Fruit fly (Drosophila melanogaster) ovary, adult (tissue): Measurements from ENCODE around the gene CG5056.

ENCODE experiments used
- CG17801 ChIP-seq: fragments of 200-800 bp; optimal IDR thresholded peaks from 2 replicates; lab custom pipeline; 2019; ENCODE audit warnings: missing biosample characterization, mild to moderate bottlenecking, missing genetic modification characterization, moderate library complexity; ENCODE audit not compliant: partially characterized antibody

CG5056 gene

DNA sequence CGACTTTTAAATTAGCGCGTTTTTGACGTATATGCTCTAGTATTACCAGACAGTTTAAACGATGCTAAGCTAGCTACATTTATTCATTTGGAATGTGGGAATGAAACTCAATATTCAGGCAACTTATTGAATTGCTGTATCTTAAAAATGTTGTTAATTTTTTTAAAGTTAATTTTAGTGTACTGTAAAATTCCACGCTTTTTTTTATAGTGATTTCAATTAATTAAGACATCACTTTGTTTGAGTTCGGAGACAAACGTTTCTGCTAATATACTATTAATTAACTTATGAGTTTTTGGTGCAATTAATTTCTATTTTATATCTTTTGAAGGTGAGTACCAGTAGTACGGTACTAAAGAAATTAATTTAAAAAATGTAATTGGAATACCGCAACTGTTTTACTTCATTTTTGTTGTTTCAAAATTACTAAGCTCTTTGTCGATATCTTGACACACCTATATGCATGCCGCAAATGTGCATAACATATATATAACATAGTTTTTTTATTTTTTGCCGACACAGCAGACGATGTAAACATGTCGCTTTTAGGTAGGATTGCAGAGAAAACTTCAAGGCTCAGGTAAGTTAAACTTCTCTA lies 19.8 kb downstream of the CG5056 start, which contains the start of the genes Cdk1 and mRpS7:
Cdk1 (minus strand) TSS at position 55 of the 598 bp plus-strand sequence.
mRpS7 (plus strand) TSS at position 455 of the 598 bp plus-strand sequence.
- peak; percentile 36 for TF ChIP-seq CG17801

DNA sequence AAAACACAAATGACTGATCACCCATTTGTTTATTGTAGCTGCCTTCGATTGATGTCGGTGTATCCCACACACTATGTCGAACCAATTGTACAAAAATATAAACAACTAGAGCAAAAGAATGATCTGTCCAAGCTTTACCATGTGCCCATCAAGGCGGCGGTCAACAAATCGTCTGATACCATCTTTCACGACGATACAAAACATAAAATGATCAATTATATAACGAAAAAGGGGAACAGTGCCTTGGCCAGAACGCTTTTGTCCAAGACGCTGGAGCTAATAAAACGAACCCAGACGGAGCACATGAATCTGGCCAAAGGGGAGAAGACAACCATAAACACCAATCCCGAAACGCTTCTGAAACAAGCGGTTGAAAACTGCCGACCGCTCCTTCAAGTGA lies 20.3 kb downstream of the CG5056 start:
- no peak for TF ChIP-seq CG17801

DNA sequence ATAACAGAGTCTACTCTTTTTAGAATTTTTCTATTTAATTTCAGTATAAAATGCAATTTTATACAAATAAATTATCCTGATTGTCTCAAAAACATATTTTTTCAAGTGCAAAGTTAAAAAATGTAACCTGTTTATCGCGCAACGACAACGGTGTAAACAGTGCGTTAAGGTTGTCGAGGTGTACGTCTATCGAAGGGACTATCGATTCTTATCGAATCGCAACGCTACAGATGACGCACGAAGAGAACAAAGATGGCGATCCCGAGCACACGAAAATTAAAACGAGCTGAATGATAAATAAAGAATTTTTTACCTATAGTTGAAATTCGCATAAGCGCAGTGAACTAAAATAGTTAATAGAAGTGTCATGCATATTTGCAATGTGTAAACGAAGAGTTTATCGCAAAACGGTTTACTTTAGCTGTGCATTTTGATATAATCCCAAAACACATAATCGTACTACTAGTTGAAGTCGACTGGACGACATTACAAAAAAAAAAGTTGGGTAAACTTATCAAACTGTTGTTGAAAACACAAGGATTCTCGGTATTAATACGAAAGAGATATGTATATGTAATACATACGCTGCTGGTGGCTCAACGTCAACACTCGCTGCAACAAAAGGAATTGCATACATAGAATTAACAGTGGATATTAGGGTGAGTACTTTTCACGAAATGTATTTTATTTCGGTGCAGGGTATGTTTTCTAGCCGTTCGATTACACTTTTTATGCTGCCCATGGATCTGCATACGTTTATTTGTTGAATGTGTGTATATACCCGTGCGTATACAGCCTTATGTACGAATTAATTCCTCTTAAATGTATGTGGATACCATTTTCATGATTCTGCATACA lies 21.6 kb downstream of the CG5056 start, which contains the start of gene da:
da (plus strand) TSS at position 237 of the 858 bp plus-strand sequence.
- TF ChIP-seq CG17801 = peak; percentile 41

DNA sequence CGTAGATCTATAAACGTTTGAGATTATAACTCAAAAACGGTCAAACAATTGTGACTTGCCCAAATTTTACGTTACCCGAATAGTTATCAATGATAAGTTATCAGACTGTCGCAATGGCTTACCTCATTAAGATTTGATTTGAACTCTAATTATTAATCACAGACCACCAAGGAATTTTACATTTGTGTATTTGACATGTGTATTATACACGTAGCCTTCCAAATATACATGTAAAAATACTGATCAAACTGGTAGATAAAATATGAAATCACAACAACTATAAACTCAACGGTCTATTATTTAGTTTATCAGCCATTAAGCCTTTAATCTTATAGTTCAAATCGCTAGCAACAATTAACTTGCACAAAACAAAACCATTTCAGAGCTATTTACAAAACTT lies 27.0 kb downstream of the CG5056 start:
- TF ChIP-seq CG17801 = no peak

DNA sequence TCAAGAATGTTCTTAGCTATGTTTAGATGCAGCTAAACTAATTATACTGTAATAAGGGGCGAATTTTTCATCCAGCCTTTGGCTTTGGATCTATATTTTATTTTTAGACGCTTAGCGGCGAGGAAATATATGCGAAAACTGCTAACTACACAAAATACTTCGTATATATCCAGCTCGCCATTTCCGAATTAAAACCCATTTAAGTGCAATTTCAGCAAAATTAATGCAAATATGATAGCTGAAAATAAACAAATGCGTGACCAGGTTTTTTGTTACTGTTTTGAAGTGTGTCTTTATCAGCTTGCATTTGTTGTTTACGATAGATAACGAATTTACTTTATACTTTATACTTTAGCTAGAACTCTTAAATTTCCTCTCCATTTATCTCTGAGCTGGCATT lies 28.5 kb downstream of the CG5056 start:
- TF ChIP-seq CG17801 = peak; percentile 8

DNA sequence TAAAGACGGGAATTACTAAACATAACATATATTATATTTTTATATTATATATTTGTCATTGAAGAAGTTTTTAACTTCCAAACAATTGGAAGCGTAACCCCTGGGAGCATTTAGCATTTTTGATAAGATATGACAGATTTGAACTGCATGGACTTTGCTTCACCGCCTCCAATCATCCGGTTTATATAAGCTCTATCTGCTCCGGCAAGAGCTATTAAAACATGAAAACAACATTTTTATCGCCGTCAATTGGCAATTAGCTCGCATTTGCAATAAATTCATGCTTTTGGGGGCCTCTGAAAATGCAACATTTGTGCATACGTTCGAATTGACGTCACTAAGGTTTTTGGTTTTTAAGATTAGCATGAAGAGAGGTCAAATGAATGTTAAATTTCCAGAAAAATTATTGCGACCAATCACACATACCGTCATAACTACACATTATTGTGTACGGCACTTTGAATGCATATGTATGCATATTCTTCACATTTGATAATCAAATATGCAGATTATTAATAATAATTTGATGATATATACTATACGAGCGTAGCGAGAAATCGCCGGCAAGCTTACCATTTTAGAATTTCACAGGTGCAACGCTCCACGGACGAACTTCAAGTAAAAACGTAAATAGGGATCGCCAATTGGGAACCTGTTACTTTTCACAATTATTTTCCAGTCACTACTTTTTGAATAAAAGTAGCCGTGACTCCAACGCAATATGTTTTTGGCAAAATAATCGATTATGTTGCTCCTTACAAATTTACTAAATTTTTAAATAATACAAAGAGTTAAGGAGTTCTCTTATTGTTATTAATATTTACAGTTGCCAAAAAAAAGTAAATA lies 29.4 kb downstream of the CG5056 start, which contains the start of gene Mdh1:
Mdh1 (minus strand) TSS at position 691 of the 846 bp plus-strand sequence.
- no peak for TF ChIP-seq CG17801

DNA sequence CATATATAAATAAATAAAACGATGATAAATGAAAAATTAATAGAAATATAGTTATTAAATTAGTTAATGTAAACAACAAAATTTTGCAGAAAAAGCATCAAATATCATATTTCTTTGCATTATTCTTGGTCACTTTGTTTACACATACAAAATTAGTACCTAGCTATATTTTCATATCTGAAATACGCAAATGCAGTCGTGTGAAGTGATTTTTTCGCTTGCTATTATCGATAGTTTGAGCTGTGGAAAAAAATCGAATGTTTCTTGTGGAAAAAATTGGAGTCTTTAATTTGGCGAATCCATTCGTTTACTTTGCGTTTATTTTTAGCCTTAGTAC lies 30.0 kb downstream of the CG5056 start, which contains the start of gene Cnot4:
Cnot4 (plus strand) TSS at position 229 of the 337 bp plus-strand sequence.
- TF ChIP-seq CG17801 = peak; percentile 4

DNA sequence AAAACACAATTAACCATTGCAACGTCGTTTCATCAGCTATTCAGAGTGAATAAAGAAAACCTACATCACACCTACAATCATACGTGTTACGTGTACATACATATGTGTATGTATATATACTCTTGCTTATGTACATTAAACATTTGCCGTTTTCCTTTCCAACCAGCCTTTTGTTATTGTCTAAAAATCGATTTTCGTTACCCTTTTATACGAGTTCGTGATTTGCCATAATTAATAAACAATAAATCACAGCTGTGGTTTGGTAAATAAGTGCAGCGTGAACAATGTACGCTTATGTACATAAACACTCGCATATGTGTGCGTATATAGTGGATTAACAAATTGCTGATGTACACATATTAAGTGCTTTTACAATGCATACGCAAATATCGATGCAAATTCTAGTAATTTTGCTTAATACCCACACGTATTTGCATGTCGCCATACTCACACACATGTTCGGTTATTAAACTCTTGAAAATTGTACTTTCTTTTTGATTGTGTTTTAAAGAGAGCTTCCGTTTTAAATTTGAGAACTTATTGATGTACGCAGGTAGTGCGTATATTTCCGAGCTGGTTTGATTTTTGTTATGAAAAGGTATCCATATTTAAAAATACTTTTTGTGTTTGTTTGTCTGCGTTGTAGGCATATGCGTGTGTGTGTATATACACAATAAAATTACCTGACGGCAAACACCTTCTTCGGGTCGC lies 30.5 kb downstream of the CG5056 start:
- no peak for TF ChIP-seq CG17801

DNA sequence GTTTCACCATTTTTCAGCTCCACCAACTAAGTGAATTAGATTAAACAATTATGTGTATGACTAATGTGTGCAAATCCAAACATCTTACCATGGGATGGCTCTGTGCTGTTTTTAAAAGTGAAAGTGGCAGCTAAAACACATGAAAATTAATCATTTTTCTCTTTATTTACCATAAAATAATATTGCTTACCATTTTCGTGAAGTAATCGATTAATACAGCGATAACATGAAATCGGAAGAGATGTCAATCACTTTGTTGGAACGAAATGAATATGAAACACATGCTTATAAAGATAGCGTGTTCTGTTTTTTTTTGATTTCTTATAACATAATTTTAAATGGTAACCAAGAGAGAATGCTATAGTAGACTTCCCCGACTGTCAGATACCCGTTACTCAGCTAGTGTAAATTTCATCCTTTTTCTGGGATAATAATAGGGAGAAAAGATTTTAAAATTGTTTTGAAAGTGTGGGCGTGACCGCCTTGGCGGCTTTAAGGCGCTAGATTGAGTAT lies 37.4 kb downstream of the CG5056 start:
- no peak for TF ChIP-seq CG17801

DNA sequence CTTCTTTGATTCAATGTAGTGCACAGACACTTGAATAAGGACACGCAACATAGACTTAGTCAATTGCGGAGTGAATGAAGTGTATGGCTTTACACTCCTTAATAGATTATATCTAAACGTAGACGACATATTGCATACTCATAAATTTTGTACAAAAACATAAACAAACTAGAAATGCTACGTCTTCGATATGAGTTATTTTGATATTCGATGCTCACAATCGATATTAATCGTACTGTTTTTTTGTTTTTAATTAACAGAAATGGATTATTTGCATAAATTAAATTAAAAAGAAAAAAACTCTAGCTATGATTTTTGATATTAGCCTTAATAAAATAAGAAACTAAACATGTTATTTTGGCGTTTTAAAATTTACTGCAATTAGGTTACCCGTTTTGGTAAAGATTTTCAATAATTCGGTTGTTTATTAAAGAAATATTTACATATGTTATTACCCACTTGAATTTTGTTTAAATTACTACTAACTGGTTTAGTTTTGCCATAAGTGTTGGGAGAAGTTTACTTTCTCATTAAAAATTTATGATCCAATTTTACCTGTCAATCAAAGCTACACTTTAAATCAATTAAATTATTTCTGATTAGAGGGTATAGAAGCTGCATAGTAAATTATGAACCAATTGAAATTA lies 38.6 kb downstream of the CG5056 start, which contains the start of the genes CG17768, LSm-4 and Ir31a:
CG17768 (minus strand) TSS at position 196 of the 647 bp plus-strand sequence.
LSm-4 (minus strand) TSS at position 196 of the 647 bp plus-strand sequence.
Ir31a (plus strand) TSS at position 558 of the 647 bp plus-strand sequence.
- TF ChIP-seq CG17801 = no peak

DNA sequence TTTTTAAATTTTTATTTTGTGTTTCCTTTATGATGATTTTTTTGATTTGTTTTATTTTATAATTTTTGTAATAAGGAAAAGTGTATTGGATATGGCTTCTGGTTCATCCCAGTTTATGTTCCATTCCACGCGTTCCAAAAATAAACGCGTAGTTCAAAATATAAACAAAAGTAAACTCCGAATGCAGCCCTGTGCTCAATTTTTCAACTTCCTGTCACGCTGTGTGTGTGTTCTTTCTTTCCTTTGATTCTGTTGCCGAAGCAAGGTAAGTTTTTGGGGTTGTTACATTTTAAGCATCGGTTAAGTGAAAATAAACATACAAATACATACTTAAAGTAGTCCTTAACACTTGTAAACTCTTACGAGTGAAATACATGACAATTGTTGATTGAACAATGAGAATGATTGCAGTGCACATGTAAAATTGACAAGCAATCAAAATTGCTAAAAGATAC lies 41.7 kb downstream of the CG5056 start, which contains the start of the genes Ip259 and RpS27A:
Ip259 (plus strand) TSS at position 231 of the 455 bp plus-strand sequence.
RpS27A (plus strand) TSS at position 231 of the 455 bp plus-strand sequence.
- peak; percentile 83 for TF ChIP-seq CG17801

DNA sequence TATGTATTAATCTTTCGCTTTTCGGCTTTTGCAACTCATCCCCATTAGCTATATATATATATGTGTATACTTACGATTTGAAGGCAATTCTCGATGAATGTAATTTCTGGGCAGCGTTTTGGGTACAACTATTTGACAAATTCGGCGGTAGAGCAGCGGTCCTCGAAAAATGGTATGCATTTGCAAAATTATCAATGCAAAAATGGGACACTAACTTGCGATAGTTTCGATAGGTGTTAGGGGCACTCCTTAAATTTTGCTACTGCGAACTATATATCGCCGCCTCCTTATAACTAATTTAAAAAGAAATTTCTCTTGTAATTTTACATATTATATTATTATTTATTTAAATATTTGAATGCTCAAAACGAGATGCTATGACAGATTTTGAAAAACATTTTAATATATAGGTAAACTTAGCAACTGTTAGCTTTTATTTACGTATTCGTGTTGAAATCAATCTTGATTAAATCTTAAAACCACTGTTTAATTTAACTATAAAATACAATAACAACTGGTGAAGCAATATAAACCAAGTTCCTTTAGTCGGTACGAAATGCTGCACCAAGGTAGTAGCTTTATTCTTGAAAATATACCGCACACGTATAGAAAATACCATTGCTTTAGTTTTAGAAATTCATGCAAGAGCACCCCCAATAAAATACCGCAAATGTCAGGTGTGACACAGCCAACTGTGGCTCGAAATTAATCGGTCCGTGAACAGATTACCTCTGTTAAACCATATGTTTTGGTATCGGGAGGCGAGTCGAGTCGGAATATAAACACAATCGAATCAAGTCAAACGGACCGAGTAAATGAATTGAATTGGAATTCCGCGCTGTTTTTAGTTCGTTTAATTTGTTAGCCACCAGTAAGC lies 47.0 kb downstream of the CG5056 start, which contains the start of the genes CG5355 and Klp31E:
CG5355 (minus strand) TSS at position 213 of the 877 bp plus-strand sequence.
Klp31E (plus strand) TSS at position 767 of the 877 bp plus-strand sequence.
- TF ChIP-seq CG17801 = no peak
